Fruit fly (Drosophila melanogaster) whole organism, embryonic: ENCODE results near the gene mRpL20.

Experiments
- Blimp-1 ChIP-seq: fragments of 200-800 bp; sonication (Bioruptor generic); optimal IDR thresholded peaks from 3 replicates; lab custom pipeline; 2018; ENCODE audit warnings: missing biosample characterization, missing genetic modification characterization, mild to moderate bottlenecking, moderate library complexity, missing genetic modification reagents
- Bteb2 ChIP-seq: fragments of 200-800 bp; sonication (Bioruptor generic); optimal IDR thresholded peaks from 2 replicates; lab custom pipeline; 2016; ENCODE audit warnings: missing biosample characterization, missing genetic modification characterization
- CG11560 ChIP-seq: fragments of 200-800 bp; sonication (Bioruptor generic); IDR thresholded peaks from 3 replicates; pipeline ENCODE4 v1.3.6; 2022; ENCODE audit warnings: missing biosample characterization, missing genetic modification characterization
- CG11696 ChIP-seq: fragments of 200-800 bp; sonication (Bioruptor generic); IDR thresholded peaks from 2 replicates; pipeline ENCODE4 v1.3.6; 2022; ENCODE audit warnings: missing biosample characterization, missing genetic modification characterization
- CG11723 ChIP-seq: fragments of 200-800 bp; sonication (Bioruptor generic); optimal IDR thresholded peaks from 2 replicates; lab custom pipeline; 2017; ENCODE audit warnings: missing biosample characterization, mild to moderate bottlenecking, missing genetic modification characterization
- CG12219 ChIP-seq: fragments of 200-800 bp; sonication (Bioruptor generic); optimal IDR thresholded peaks from 3 replicates; lab custom pipeline; 2018; ENCODE audit warnings: missing biosample characterization, mild to moderate bottlenecking, missing genetic modification characterization
- CG1233 ChIP-seq: fragments of 200-800 bp; sonication (Bioruptor generic); optimal IDR thresholded peaks from 4 replicates; lab custom pipeline; 2018; ENCODE audit warnings: missing biosample characterization, mild to moderate bottlenecking, missing genetic modification characterization
- CG12391 ChIP-seq: fragments of 200-800 bp; sonication (Bioruptor generic); optimal IDR thresholded peaks from 3 replicates; lab custom pipeline; 2018; ENCODE audit warnings: missing biosample characterization, mild to moderate bottlenecking, missing genetic modification characterization, moderate library complexity
- CG12659 ChIP-seq: fragments of 200-800 bp; sonication (Bioruptor generic); optimal IDR thresholded peaks from 3 replicates; lab custom pipeline; 2017; ENCODE audit warnings: mild to moderate bottlenecking, missing biosample characterization, missing genetic modification reagents, missing genetic modification characterization
- CG13296 ChIP-seq: fragments of 200-800 bp; sonication (Bioruptor generic); optimal IDR thresholded peaks from 3 replicates; lab custom pipeline; 2018; ENCODE audit warnings: missing biosample characterization, mild to moderate bottlenecking, missing genetic modification characterization
- CG14050 ChIP-seq: fragments of 200-800 bp; sonication (Bioruptor generic); IDR thresholded peaks from 3 replicates; pipeline ENCODE4 v1.3.6; 2022; ENCODE audit warnings: missing biosample characterization, missing genetic modification characterization
- CG43689 ChIP-seq: fragments of 200-800 bp; sonication (Bioruptor generic); IDR thresholded peaks from 2 replicates; pipeline ENCODE4 v1.3.6; 2022; ENCODE audit warnings: missing biosample characterization, missing genetic modification characterization
- CG4730 ChIP-seq: fragments of 200-800 bp; sonication (Bioruptor generic); IDR thresholded peaks from 2 replicates; pipeline ENCODE4 v1.3.6; 2022; ENCODE audit warnings: missing biosample characterization, missing genetic modification characterization
- CG6854 ChIP-seq: fragments of 200-800 bp; sonication (Bioruptor generic); optimal IDR thresholded peaks from 3 replicates; lab custom pipeline; 2017; ENCODE audit warnings: missing biosample characterization, mild to moderate bottlenecking, missing genetic modification characterization
- CG8359 ChIP-seq: fragments of 200-800 bp; sonication (Bioruptor generic); optimal IDR thresholded peaks from 2 replicates; lab custom pipeline; 2017; ENCODE audit warnings: missing biosample characterization, mild to moderate bottlenecking, missing genetic modification characterization, borderline replicate concordance
- CG8924 ChIP-seq: fragments of 200-800 bp; optimal IDR thresholded peaks from 3 replicates; lab custom pipeline; 2019; ENCODE audit warnings: missing biosample characterization, mild to moderate bottlenecking, missing genetic modification characterization, moderate library complexity
- CG9727 ChIP-seq: fragments of 200-800 bp; sonication (Bioruptor generic); optimal IDR thresholded peaks from 3 replicates; lab custom pipeline; 2017; ENCODE audit warnings: missing biosample characterization, mild to moderate bottlenecking, missing genetic modification characterization
- D19B ChIP-seq: fragments of 200-800 bp; sonication (Bioruptor generic); optimal IDR thresholded peaks from 2 replicates; lab custom pipeline; 2017; ENCODE audit warnings: missing biosample characterization, mild to moderate bottlenecking, missing genetic modification characterization
- E2f1 ChIP-seq: fragments of 200-800 bp; sonication (Bioruptor generic); IDR thresholded peaks from 2 replicates; pipeline ENCODE4 v1.3.6; 2022; ENCODE audit warnings: missing biosample characterization, missing genetic modification characterization
- Elba2 ChIP-seq: fragments of 200-800 bp; sonication (Bioruptor generic); optimal IDR thresholded peaks from 3 replicates; lab custom pipeline; 2016; ENCODE audit warnings: missing biosample characterization, missing genetic modification characterization
- HLH54F ChIP-seq: fragments of 200-800 bp; sonication (Bioruptor generic); optimal IDR thresholded peaks from 3 replicates; lab custom pipeline; 2016; ENCODE audit warnings: missing biosample characterization, missing genetic modification characterization
- MBD-R2 ChIP-seq: fragments of 200-800 bp; sonication (Bioruptor generic); IDR thresholded peaks from 2 replicates; pipeline ENCODE4 v1.3.6; 2022; ENCODE audit warnings: missing biosample characterization, missing genetic modification characterization
- Mad ChIP-seq: fragments of 200-800 bp; sonication (Bioruptor generic); optimal IDR thresholded peaks from 2 replicates; lab custom pipeline; 2016; ENCODE audit warnings: missing biosample characterization, missing genetic modification characterization
- Oli ChIP-seq: fragments of 200-800 bp; sonication (Bioruptor generic); optimal IDR thresholded peaks from 2 replicates; lab custom pipeline; 2018; ENCODE audit warnings: missing biosample characterization, mild to moderate bottlenecking, missing genetic modification characterization, moderate library complexity
- Ptx1 ChIP-seq: fragments of 200-800 bp; sonication (Bioruptor generic); IDR thresholded peaks from 2 replicates; pipeline ENCODE4 v1.3.6; 2022; ENCODE audit warnings: missing biosample characterization, missing genetic modification characterization
- Sry-δ ChIP-seq: fragments of 200-800 bp; sonication (Bioruptor generic); optimal IDR thresholded peaks from 2 replicates; lab custom pipeline; 2016; ENCODE audit warnings: missing biosample characterization, missing genetic modification characterization
- TFAM ChIP-seq: fragments of 200-800 bp; sonication (Bioruptor generic); optimal IDR thresholded peaks from 2 replicates; lab custom pipeline; 2017; ENCODE audit warnings: missing biosample characterization, missing genetic modification characterization, inconsistent platforms
- amos ChIP-seq: fragments of 200-800 bp; sonication (Bioruptor generic); IDR thresholded peaks from 2 replicates; pipeline ENCODE4 v1.3.6; 2022; ENCODE audit warnings: missing biosample characterization, missing genetic modification characterization; ENCODE audit not compliant: partially characterized antibody
- bigmax ChIP-seq: fragments of 200-800 bp; sonication (Bioruptor generic); optimal IDR thresholded peaks from 2 replicates; lab custom pipeline; 2018; ENCODE audit warnings: missing biosample characterization, mild to moderate bottlenecking, missing genetic modification characterization
- bsh ChIP-seq, 2 experiments: fragments of 200-800 bp; sonication (Bioruptor generic); optimal IDR thresholded peaks; 2 replicates each; lab custom pipeline; 2017 to 2018; ENCODE audit warnings: mild to moderate bottlenecking in 2 of 2, missing biosample characterization in 2 of 2, missing genetic modification characterization in 2 of 2, moderate library complexity in 1 of 2
- chif ChIP-seq, 2 experiments: fragments of 200-800 bp; sonication (Bioruptor generic); optimal IDR thresholded peaks; 3 replicates each; lab custom pipeline; 2016; ENCODE audit warnings: missing biosample characterization in 2 of 2, missing genetic modification characterization in 2 of 2
- corto ChIP-seq: fragments of 200-800 bp; sonication (Bioruptor generic); optimal IDR thresholded peaks from 2 replicates; lab custom pipeline; 2016; ENCODE audit warnings: missing biosample characterization, mild to moderate bottlenecking, missing genetic modification characterization, moderate library complexity
- crp ChIP-seq, 2 experiments: fragments of 200-800 bp; sonication (Bioruptor generic); optimal IDR thresholded peaks; 2 replicates in 1 of 2; 3 replicates in 1 of 2; lab custom pipeline; 2017; ENCODE audit warnings: missing biosample characterization in 2 of 2, missing genetic modification characterization in 2 of 2, mild to moderate bottlenecking in 1 of 2, moderate library complexity in 1 of 2
- cwo ChIP-seq: fragments of 200-800 bp; sonication (Bioruptor generic); optimal IDR thresholded peaks from 3 replicates; lab custom pipeline; 2017; ENCODE audit warnings: missing biosample characterization, missing genetic modification characterization, mild to moderate bottlenecking, moderate library complexity, missing genetic modification reagents
- eyg ChIP-seq: fragments of 200-800 bp; sonication (Bioruptor generic); optimal IDR thresholded peaks from 3 replicates; lab custom pipeline; 2016; ENCODE audit warnings: missing biosample characterization, missing genetic modification characterization
- grau ChIP-seq: fragments of 200-800 bp; optimal IDR thresholded peaks from 3 replicates; lab custom pipeline; 2019; ENCODE audit warnings: missing biosample characterization, mild to moderate bottlenecking, missing genetic modification characterization, moderate library complexity
- jumu ChIP-seq: fragments of 200-800 bp; sonication (Bioruptor generic); optimal IDR thresholded peaks from 3 replicates; lab custom pipeline; 2016; ENCODE audit warnings: missing biosample characterization, missing genetic modification characterization
- ken ChIP-seq: fragments of 200-800 bp; sonication (Bioruptor generic); IDR thresholded peaks from 3 replicates; pipeline ENCODE4 v1.3.6; 2022; ENCODE audit warnings: missing biosample characterization, missing genetic modification characterization
- lmd ChIP-seq: fragments of 200-800 bp; sonication (Bioruptor generic); IDR thresholded peaks from 2 replicates; pipeline ENCODE4 v1.3.6; 2022; ENCODE audit warnings: missing biosample characterization, missing genetic modification characterization
- luna ChIP-seq: fragments of 200-800 bp; sonication (Bioruptor generic); optimal IDR thresholded peaks from 2 replicates; lab custom pipeline; 2016; ENCODE audit warnings: missing biosample characterization, missing genetic modification characterization
- mirr ChIP-seq: fragments of 200-800 bp; sonication (Bioruptor generic); optimal IDR thresholded peaks from 3 replicates; lab custom pipeline; 2018; ENCODE audit warnings: missing biosample characterization, mild to moderate bottlenecking, missing genetic modification characterization
- pfk ChIP-seq: fragments of 200-800 bp; sonication (Bioruptor generic); optimal IDR thresholded peaks from 2 replicates; lab custom pipeline; 2018; ENCODE audit warnings: missing biosample characterization, mild to moderate bottlenecking, missing genetic modification characterization, moderate library complexity
- phol ChIP-seq: fragments of 200-800 bp; sonication (Bioruptor generic); optimal IDR thresholded peaks from 3 replicates; lab custom pipeline; 2018; ENCODE audit warnings: missing biosample characterization, mild to moderate bottlenecking, missing genetic modification characterization, moderate library complexity
- rib ChIP-seq: fragments of 200-800 bp; sonication (Bioruptor generic); IDR thresholded peaks from 2 replicates; pipeline ENCODE4 v1.3.6; 2022; ENCODE audit warnings: missing biosample characterization, missing genetic modification characterization
- sd ChIP-seq: fragments of 200-800 bp; sonication (Bioruptor generic); optimal IDR thresholded peaks from 3 replicates; lab custom pipeline; 2018; ENCODE audit warnings: missing biosample characterization, mild to moderate bottlenecking, missing genetic modification characterization, moderate library complexity
- so ChIP-seq: fragments of 200-800 bp; sonication (Bioruptor generic); IDR thresholded peaks from 3 replicates; pipeline ENCODE4 v1.3.6; 2022; ENCODE audit warnings: missing biosample characterization, missing genetic modification characterization
- trem ChIP-seq: fragments of 200-800 bp; optimal IDR thresholded peaks from 3 replicates; lab custom pipeline; 2019; ENCODE audit warnings: missing biosample characterization, mild to moderate bottlenecking, missing genetic modification characterization, moderate library complexity
- unc-4 ChIP-seq: fragments of 200-800 bp; sonication (Bioruptor generic); IDR thresholded peaks from 2 replicates; pipeline ENCODE4 v1.3.6; 2022; ENCODE audit warnings: missing biosample characterization, missing genetic modification characterization; ENCODE audit not compliant: partially characterized antibody
- unpg ChIP-seq: fragments of 200-800 bp; sonication (Bioruptor generic); optimal IDR thresholded peaks from 3 replicates; lab custom pipeline; 2018; ENCODE audit warnings: missing biosample characterization, mild to moderate bottlenecking, missing genetic modification characterization, moderate library complexity

Gene mRpL20

DNA sequence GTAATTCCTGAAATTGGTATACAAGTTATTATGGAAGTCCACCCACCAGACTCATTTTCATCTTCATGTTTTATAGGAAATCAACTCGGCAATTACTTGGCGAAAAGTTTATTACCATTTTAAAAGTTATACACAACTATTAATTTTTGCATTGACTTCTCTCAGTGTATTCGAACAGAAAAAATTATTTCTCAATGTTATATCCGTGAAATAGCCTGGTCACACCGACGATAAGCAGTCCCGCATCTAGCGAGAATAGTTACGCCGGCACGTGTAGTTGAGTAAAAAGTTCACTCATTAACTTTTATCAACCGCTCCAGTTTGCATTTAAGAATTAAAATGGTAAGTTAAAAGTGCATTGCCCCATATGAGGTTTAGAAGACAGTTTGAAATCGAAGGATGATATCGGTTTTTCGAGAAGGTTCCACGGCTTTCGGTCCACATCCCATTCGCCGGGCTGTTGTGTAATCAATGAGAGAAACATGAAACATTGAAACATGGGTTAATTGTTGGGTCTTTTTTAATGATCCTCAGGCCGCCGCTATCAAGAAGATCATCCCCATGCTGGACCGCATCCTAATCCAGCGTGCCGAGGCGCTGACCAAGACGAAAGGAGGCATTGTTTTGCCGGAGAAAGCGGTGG, 1.7 kb downstream of the mRpL20 start, which contains the start of gene CG11267 (continued):
- no peak for TF ChIP-seq TFAM (GFP tag; lab: Kevin White, UChicago)
- TF ChIP-seq MBD-R2, result peak; percentile 80; the same call in 1 of the 2 replicates
- TF ChIP-seq ken (GFP tag; lab: Robert Waterston, UW), result peak; percentile 88
- peak; percentile 74 for TF ChIP-seq CG12391 (tag; lab: Kevin White, UChicago)
- no peak for TF ChIP-seq crp (GFP tag; optimal IDR thresholded peaks at IDR 0.05; lab: Kevin White, UChicago)
- peak; percentile 78 for TF ChIP-seq Oli (tag; lab: Kevin White, UChicago)
- peak; percentile 78 for TF ChIP-seq Blimp-1
- TF ChIP-seq bsh (GFP tag; optimal IDR thresholded peaks at IDR 0.05; lab: Kevin White, UChicago), result peak; percentile 66 to 78
- TF ChIP-seq CG13296 (GFP tag; lab: Kevin White, UChicago), result peak; percentile 91
- TF ChIP-seq amos (GFP tag; lab: Robert Waterston, UW), result no peak
- peak; percentile 72 for TF ChIP-seq CG12659 (GFP tag; lab: Kevin White, UChicago)
- no peak for TF ChIP-seq CG43689 (GFP tag; lab: Robert Waterston, UW)
- TF ChIP-seq E2f1 (GFP tag; lab: Robert Waterston, UW), result peak; percentile 89
- TF ChIP-seq CG9727 (GFP tag; lab: Kevin White, UChicago), result peak; percentile 82
- TF ChIP-seq eyg, result peak; percentile 75
- peak; percentile 81 for TF ChIP-seq CG8924
- TF ChIP-seq Elba2 (GFP tag; lab: Kevin White, UChicago), result no peak
- peak; percentile 86 for TF ChIP-seq Ptx1 (GFP tag; lab: Robert Waterston, UW)
- no peak for TF ChIP-seq sd (tag; lab: Kevin White, UChicago)
- peak; percentile 27 for TF ChIP-seq pfk (GFP tag; lab: Kevin White, UChicago)
- TF ChIP-seq jumu, result peak; percentile 79
- peak; percentile 67 for TF ChIP-seq Mad
- peak; percentile 62 for TF ChIP-seq luna
- TF ChIP-seq unc-4 (GFP tag; lab: Robert Waterston, UW), result no peak
- TF ChIP-seq CG11560 (tag; lab: Robert Waterston, UW), result no peak; the same call in 2 of the 3 replicates
- TF ChIP-seq CG11723 (GFP tag; lab: Kevin White, UChicago), result peak; percentile 49
- TF ChIP-seq trem (tag; lab: Kevin White, UChicago), result peak; percentile 66
- TF ChIP-seq grau (tag; lab: Kevin White, UChicago), result peak; percentile 81
- TF ChIP-seq HLH54F (GFP tag; lab: Kevin White, UChicago), result peak; percentile 65
- TF ChIP-seq cwo (GFP tag; lab: Kevin White, UChicago), result peak; percentile 84
- no peak for TF ChIP-seq bigmax (GFP tag; lab: Kevin White, UChicago)
- TF ChIP-seq CG12219 (GFP tag; lab: Kevin White, UChicago), result peak; percentile 81
- TF ChIP-seq CG11696 (GFP tag; lab: Robert Waterston, UW), result peak; percentile 87
- TF ChIP-seq Bteb2, result peak; percentile 70
- TF ChIP-seq Sry-δ (GFP tag; lab: Kevin White, UChicago), result peak; percentile 32
- TF ChIP-seq corto (GFP tag; lab: Kevin White, UChicago), result peak; percentile 35
- peak; percentile 79 for TF ChIP-seq rib (GFP tag; lab: Robert Waterston, UW)
- peak; percentile 77 for TF ChIP-seq CG6854
- TF ChIP-seq so, result peak; percentile 93
- TF ChIP-seq phol, result peak; percentile 90
- peak; percentile 84 for TF ChIP-seq CG4730 (GFP tag; lab: Robert Waterston, UW)
- TF ChIP-seq chif (GFP tag; optimal IDR thresholded peaks at IDR 0.05; lab: Kevin White, UChicago), result peak; percentile 55 to 79
- TF ChIP-seq unpg, result peak; percentile 84
- TF ChIP-seq mirr (GFP tag; lab: Kevin White, UChicago), result peak; percentile 90
- TF ChIP-seq D19B (GFP tag; lab: Kevin White, UChicago), result peak; percentile 76
- peak; percentile 86 for TF ChIP-seq CG1233
- TF ChIP-seq lmd (GFP tag; lab: Robert Waterston, UW), result peak; percentile 85
- TF ChIP-seq CG8359 (GFP tag; lab: Kevin White, UChicago), result peak; percentile 56
- peak; percentile 71; the same call in 2 of the 3 replicates for TF ChIP-seq CG14050 (GFP tag; lab: Robert Waterston, UW)
